Fruit fly (Drosophila melanogaster) S2 (cell line): Measurements from ENCODE around the gene CG7432.

Experiments used
- CG8478 ChIP-seq: fragments of >200 bp; optimal IDR thresholded peaks from 2 replicates; lab custom pipeline; 2018
- CTCF ChIP-seq, 2 experiments: fragments of >200 bp; optimal IDR thresholded peaks; 2 replicates each; lab custom pipeline; 2018

DNA sequence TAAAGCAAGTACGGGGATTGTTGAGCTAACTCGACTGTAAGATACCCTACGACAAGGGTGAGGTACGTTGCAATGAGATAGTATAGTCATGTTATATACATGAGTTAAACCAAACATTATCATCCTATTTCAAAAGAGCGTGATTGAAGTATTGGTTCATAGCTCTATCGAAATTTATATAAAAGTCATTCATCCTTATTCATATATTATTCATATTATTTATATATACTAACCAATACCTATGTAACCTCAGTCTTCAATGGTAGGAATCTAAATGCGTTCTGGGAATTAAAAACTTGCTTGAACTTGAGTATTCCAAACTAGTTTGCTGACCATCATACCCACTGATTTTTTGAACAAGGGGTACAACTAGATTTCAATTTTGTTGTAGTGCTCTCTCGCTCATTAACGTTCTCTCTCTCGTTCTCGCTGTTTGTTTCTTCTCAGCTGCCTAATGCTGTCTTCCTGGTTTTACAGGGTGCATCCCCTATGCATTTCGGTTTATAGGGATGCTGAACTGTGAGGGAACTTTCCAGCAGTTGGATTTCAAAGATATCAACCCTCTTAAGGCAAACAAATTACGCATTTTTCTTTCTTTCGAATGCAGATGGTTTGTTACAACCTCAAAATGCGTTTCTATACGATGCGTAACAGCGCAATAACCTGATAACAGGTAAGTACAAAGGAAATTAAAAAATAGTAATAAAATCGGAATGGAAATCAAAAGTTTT, 36.9 kb upstream of the CG7432 start:
- TF ChIP-seq CG8478 (lab: Kevin White, UChicago) (no peak), CTCF (optimal IDR thresholded peaks at IDR 0.05; lab: Kevin White, UChicago) (no peak)
